Worm (Caenorhabditis elegans): Measurements from ENCODE around the gene M02B7.2.

ce11 chrIV:3755921-3756320 lies 47.5 kb upstream of the M02B7.2 start, which contains the start of gene best-20:
- TF ChIP-seq lsy-2 (tag; optimal IDR thresholded peaks at IDR 0.05) (no peak), nhr-12 (tag; optimal IDR thresholded peaks at IDR 0.05) (no peak), mep-1 (tag; optimal IDR thresholded peaks at IDR 0.05) (no peak), unc-62 (GFP tag; optimal IDR thresholded peaks at IDR 0.05) (no peak)
